Worm (Caenorhabditis elegans) whole organism, young adult: ENCODE data around the gene F11D11.3.
"Not testable (repeated sequence)": the region's sequence is repeated elsewhere in the genome, so short reads cannot be mapped to it uniquely, and the experiment has no call there.

Experiments used
- F37B4.10 ChIP-seq: fragments of 200-800 bp; sonication (Bioruptor generic); IDR thresholded peaks from 2 replicates; pipeline ENCODE4 v1.3.6; 2022; ENCODE audit warnings: missing genetic modification characterization, missing compliant biosample characterization
- F49E8.2 ChIP-seq: sonication (generic microtip); optimal IDR thresholded peaks from 3 replicates; lab custom pipeline; 2017; ENCODE audit warnings: missing genetic modification characterization, mild to moderate bottlenecking, missing compliant biosample characterization, antibody characterized with exemption, moderate library complexity; ENCODE audit not compliant: insufficient read depth
- dpl-1 ChIP-seq: fragments of 150-350 bp; optimal IDR thresholded peaks from 2 replicates; lab custom pipeline; 2014; ENCODE audit warnings: missing biosample characterization, missing genetic modification reagents, missing genetic modification characterization
- lag-1 ChIP-seq: fragments of 200-800 bp; sonication (Bioruptor generic); IDR thresholded peaks from 2 replicates; pipeline ENCODE4 v1.3.6; 2022; ENCODE audit warnings: missing genetic modification reagents, missing genetic modification characterization, missing compliant biosample characterization
- sdz-38 ChIP-seq: sonication (generic microtip); optimal IDR thresholded peaks from 2 replicates; lab custom pipeline; 2016; ENCODE audit warnings: missing genotype, missing genetic modification characterization, missing compliant biosample characterization
- snpc-4 ChIP-seq, 5 experiments: fragments of 150-350 bp in 1 of 5; sonication (generic microtip) in 4 of 5; optimal IDR thresholded peaks; 2 replicates each; lab custom pipeline; 2014 to 2018; ENCODE audit warnings: missing genetic modification characterization in 5 of 5, missing biosample characterization in 3 of 5, antibody characterized with exemption in 2 of 5, mild to moderate bottlenecking in 2 of 5, missing compliant biosample characterization in 2 of 5, missing genotype in 2 of 5, moderate library complexity in 2 of 5, missing genetic modification reagents in 1 of 5
- tlf-1 ChIP-seq: fragments of 200-800 bp; sonication (Bioruptor generic); optimal IDR thresholded peaks from 2 replicates; lab custom pipeline; 2018; ENCODE audit warnings: mild to moderate bottlenecking, missing genetic modification characterization, missing compliant biosample characterization
- ztf-3 ChIP-seq: fragments of 200-800 bp; sonication (Bioruptor generic); optimal IDR thresholded peaks from 2 replicates; lab custom pipeline; 2018; ENCODE audit warnings: mild to moderate bottlenecking, missing genetic modification characterization, missing compliant biosample characterization

ce11 chrV:18728287-18728686, 31.8 kb downstream of the F11D11.3 start:
- TF ChIP-seq tlf-1 (GFP tag; lab: Kevin White, UChicago); sdz-38 (tag; lab: Kevin White, UChicago); F49E8.2 (tag; lab: Kevin White, UChicago); lag-1; F37B4.10; ztf-3 (GFP tag; lab: Kevin White, UChicago); dpl-1; snpc-4 (GFP tag; optimal IDR thresholded peaks at IDR 0.05; lab: Kevin White, UChicago); snpc-4 (tag; optimal IDR thresholded peaks at IDR 0.05; lab: Kevin White, UChicago): not testable (repeated sequence)
